Fruit fly (Drosophila melanogaster) whole organism, wandering third instar larva: Measurements from ENCODE around the gene CG12493.

Experiments
- Abd-B ChIP-seq: fragments of >200 bp; optimal IDR thresholded peaks from 2 replicates; lab custom pipeline; 2017; ENCODE audit warnings: missing biosample characterization, missing genetic modification characterization
- Mio ChIP-seq: sonication (Bioruptor generic); optimal IDR thresholded peaks from 2 replicates; lab custom pipeline; 2016; ENCODE audit warnings: missing biosample characterization, missing genetic modification characterization
- N ChIP-seq: fragments of >200 bp; optimal IDR thresholded peaks from 2 replicates; lab custom pipeline; 2018; ENCODE audit warnings: missing biosample characterization, missing external identifiers, missing genetic modification characterization
- OdsH ChIP-seq: fragments of 200-800 bp; sonication (Bioruptor generic); optimal IDR thresholded peaks from 2 replicates; lab custom pipeline; 2016; ENCODE audit warnings: missing biosample characterization, mild to moderate bottlenecking, missing genetic modification characterization
- Rel ChIP-seq, 2 experiments: fragments of 200-800 bp; sonication (Bioruptor generic) in 1 of 2; optimal IDR thresholded peaks; 2 replicates in 1 of 2; 3 replicates in 1 of 2; lab custom pipeline; 2016 to 2019; ENCODE audit warnings: mild to moderate bottlenecking in 2 of 2, missing biosample characterization in 2 of 2, missing genetic modification characterization in 2 of 2, moderate library complexity in 1 of 2
- Sp1 ChIP-seq: fragments of 200-800 bp; sonication (Bioruptor generic); optimal IDR thresholded peaks from 3 replicates; lab custom pipeline; 2019; ENCODE audit warnings: missing biosample characterization, mild to moderate bottlenecking, missing genetic modification characterization, moderate library complexity
- dsf ChIP-seq: sonication (Bioruptor generic); optimal IDR thresholded peaks from 2 replicates; lab custom pipeline; 2016; ENCODE audit warnings: missing biosample characterization, missing genetic modification characterization, borderline replicate concordance
- pan ChIP-seq: fragments of >200 bp; optimal IDR thresholded peaks from 2 replicates; lab custom pipeline; 2017
- psq ChIP-seq: fragments of 200-800 bp; sonication (Bioruptor generic); optimal IDR thresholded peaks from 3 replicates; lab custom pipeline; 2017; ENCODE audit warnings: missing biosample characterization, mild to moderate bottlenecking, missing genetic modification characterization, moderate library complexity
- rgr ChIP-seq: fragments of 200-800 bp; sonication (Bioruptor generic); optimal IDR thresholded peaks from 3 replicates; lab custom pipeline; 2016; ENCODE audit warnings: missing biosample characterization, mild to moderate bottlenecking, missing genetic modification characterization
- usp ChIP-seq: fragments of >200 bp; optimal IDR thresholded peaks from 2 replicates; lab custom pipeline; 2017; ENCODE audit warnings: missing biosample characterization, missing genetic modification characterization
- woc ChIP-seq: sonication (Bioruptor generic); optimal IDR thresholded peaks from 2 replicates; lab custom pipeline; 2016; ENCODE audit warnings: missing biosample characterization, mild to moderate bottlenecking, missing genetic modification characterization

DNA sequence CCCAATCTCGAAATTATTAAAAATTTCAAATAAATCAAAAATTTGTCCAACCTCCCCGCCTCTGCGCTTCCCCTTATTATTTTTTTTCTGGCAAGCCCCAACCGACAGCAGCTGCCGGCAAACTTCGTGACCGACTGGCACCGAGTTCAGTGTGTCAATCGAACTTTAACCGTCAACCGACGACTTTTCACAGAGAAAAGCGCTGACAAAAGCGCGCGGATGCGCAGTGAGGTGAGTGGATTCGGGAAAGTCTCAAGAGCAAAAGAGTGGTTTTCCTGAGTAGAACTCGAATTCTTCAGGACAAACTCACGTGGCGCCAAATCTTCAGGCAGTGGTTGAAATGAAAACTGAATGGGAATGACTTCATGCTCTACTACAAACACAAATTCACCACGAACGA is 47.1 kb upstream of the CG12493 start:
- TF ChIP-seq psq (no peak), usp (GFP tag; lab: Kevin White, UChicago) (no peak), pan (lab: Kevin White, UChicago) (no peak), Abd-B (GFP tag; lab: Kevin White, UChicago) (no peak), woc (GFP tag; lab: Kevin White, UChicago) (no peak), N (no peak), OdsH (no peak), Rel (GFP tag; optimal IDR thresholded peaks at IDR 0.05; lab: Kevin White, UChicago) (no peak), Rel (tag; optimal IDR thresholded peaks at IDR 0.05; lab: Kevin White, UChicago) (no peak), Mio (GFP tag; lab: Kevin White, UChicago) (no peak), rgr (no peak), dsf (GFP tag; lab: Kevin White, UChicago) (no peak), Sp1 (no peak)
